Fruit fly (Drosophila melanogaster): ENCODE results near the gene CG34274.

DNA sequence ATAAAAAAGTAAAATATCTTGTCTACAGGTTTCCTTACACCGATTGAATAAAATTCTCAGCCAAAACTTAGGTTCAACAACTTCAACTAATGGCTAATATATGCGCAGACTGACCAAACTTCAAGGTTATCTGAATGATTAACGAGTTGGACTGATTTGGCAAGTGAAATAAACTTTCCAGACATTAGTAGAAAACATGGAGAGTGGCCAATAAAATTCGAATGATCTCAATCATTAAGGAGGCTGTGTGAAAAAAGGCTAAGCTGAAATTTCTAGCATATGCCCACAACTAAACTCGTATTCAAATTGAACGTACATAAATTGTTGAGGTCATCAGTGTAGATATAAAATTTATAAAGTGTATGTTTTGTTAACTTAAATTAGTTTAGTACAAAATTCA is 48.0 kb downstream of the CG34274 start, which contains the start of gene CG5614:
- no peak for TF ChIP-seq OdsH (GFP tag; optimal IDR thresholded peaks at IDR 0.05)
- no peak for TF ChIP-seq Dfd (GFP tag; optimal IDR thresholded peaks at IDR 0.05)
- no peak for TF ChIP-seq psq (GFP tag; optimal IDR thresholded peaks at IDR 0.05)
- no peak for TF ChIP-seq CG32264 (GFP tag; optimal IDR thresholded peaks at IDR 0.05)
- TF ChIP-seq woc (GFP tag; optimal IDR thresholded peaks at IDR 0.05) = no peak
- no peak for TF ChIP-seq HLH106 (tag; optimal IDR thresholded peaks at IDR 0.05)
- TF ChIP-seq ey (GFP tag; optimal IDR thresholded peaks at IDR 0.05) = no peak
- no peak for TF ChIP-seq Myc (optimal IDR thresholded peaks at IDR 0.05)
- no peak for TF ChIP-seq tai (GFP tag; optimal IDR thresholded peaks at IDR 0.05)
- TF ChIP-seq fru (GFP tag; optimal IDR thresholded peaks at IDR 0.05) = no peak
- TF ChIP-seq h (GFP tag; optimal IDR thresholded peaks at IDR 0.05) = no peak
- no peak for TF ChIP-seq lola (GFP tag; optimal IDR thresholded peaks at IDR 0.05)
- no peak for TF ChIP-seq Hr78 (GFP tag; optimal IDR thresholded peaks at IDR 0.05)

Measured in whole organism, wandering third instar larva.